Fruit fly (Drosophila melanogaster) whole organism, embryonic: Measurements from ENCODE around the gene CG31760.

Experiments
- Adf1 ChIP-seq: fragments of 200-800 bp; sonication (Bioruptor generic); IDR thresholded peaks from 2 replicates; pipeline ENCODE4 v1.3.6; 2022; ENCODE audit warnings: missing biosample characterization, missing genetic modification characterization
- Awh ChIP-seq: fragments of 200-800 bp; sonication (Bioruptor generic); IDR thresholded peaks from 2 replicates; pipeline ENCODE4, ENCODE4 v1.3.6; 2022; ENCODE audit warnings: missing biosample characterization, missing genetic modification characterization
- Bdp1 ChIP-seq: fragments of 200-800 bp; sonication (Bioruptor generic); optimal IDR thresholded peaks from 3 replicates; lab custom pipeline; 2016; ENCODE audit warnings: missing biosample characterization, missing genetic modification characterization
- Bgb ChIP-seq: fragments of 200-800 bp; sonication (Bioruptor generic); IDR thresholded peaks from 2 replicates; pipeline ENCODE4 v1.3.6; 2022; ENCODE audit warnings: missing biosample characterization, missing genetic modification characterization; ENCODE audit not compliant: partially characterized antibody
- CG10274 ChIP-seq: fragments of 200-800 bp; sonication (Bioruptor generic); optimal IDR thresholded peaks from 3 replicates; lab custom pipeline; 2017; ENCODE audit warnings: missing biosample characterization, mild to moderate bottlenecking, missing genetic modification characterization
- CG11560 ChIP-seq: fragments of 200-800 bp; sonication (Bioruptor generic); IDR thresholded peaks from 3 replicates; pipeline ENCODE4 v1.3.6; 2022; ENCODE audit warnings: missing biosample characterization, missing genetic modification characterization
- CG12299 ChIP-seq: fragments of 200-800 bp; sonication (Bioruptor generic); optimal IDR thresholded peaks from 2 replicates; lab custom pipeline; 2018; ENCODE audit warnings: missing biosample characterization, mild to moderate bottlenecking, missing genetic modification characterization
- CG12942 ChIP-seq: fragments of 200-800 bp; sonication (Bioruptor generic); optimal IDR thresholded peaks from 3 replicates; lab custom pipeline; 2016; ENCODE audit warnings: missing biosample characterization, missing genetic modification characterization
- CG14050 ChIP-seq: fragments of 200-800 bp; sonication (Bioruptor generic); IDR thresholded peaks from 3 replicates; pipeline ENCODE4 v1.3.6; 2022; ENCODE audit warnings: missing biosample characterization, missing genetic modification characterization
- CG15073 ChIP-seq: fragments of 200-800 bp; sonication (Bioruptor generic); optimal IDR thresholded peaks from 2 replicates; lab custom pipeline; 2016; ENCODE audit warnings: missing biosample characterization, missing genetic modification characterization
- CG17568 ChIP-seq: fragments of 200-800 bp; sonication (Bioruptor generic); optimal IDR thresholded peaks from 2 replicates; lab custom pipeline; 2018; ENCODE audit warnings: missing biosample characterization, mild to moderate bottlenecking, missing genetic modification characterization, moderate library complexity
- CG18262 ChIP-seq: fragments of 200-800 bp; optimal IDR thresholded peaks from 3 replicates; lab custom pipeline; 2019; ENCODE audit warnings: missing biosample characterization, mild to moderate bottlenecking, missing genetic modification characterization, moderate library complexity
- CG2129 ChIP-seq: fragments of 200-800 bp; sonication (Bioruptor generic); IDR thresholded peaks from 2 replicates; pipeline ENCODE4 v1.3.6; 2022; ENCODE audit warnings: missing biosample characterization, missing genetic modification characterization; ENCODE audit not compliant: partially characterized antibody
- CG2712 ChIP-seq: fragments of 200-800 bp; optimal IDR thresholded peaks from 3 replicates; lab custom pipeline; 2019; ENCODE audit warnings: missing biosample characterization, mild to moderate bottlenecking, missing genetic modification characterization, moderate library complexity
- CG31224 ChIP-seq: fragments of 200-800 bp; sonication (Bioruptor generic); IDR thresholded peaks from 2 replicates; pipeline ENCODE4 v1.3.6; 2022; ENCODE audit warnings: missing biosample characterization, missing genetic modification characterization
- CG33557 ChIP-seq: fragments of 200-800 bp; sonication (Bioruptor generic); optimal IDR thresholded peaks from 2 replicates; lab custom pipeline; 2019; ENCODE audit warnings: missing biosample characterization, mild to moderate bottlenecking, missing genetic modification characterization, moderate library complexity
- CG4854 ChIP-seq: fragments of 200-800 bp; sonication (Bioruptor generic); optimal IDR thresholded peaks from 2 replicates; lab custom pipeline; 2016; ENCODE audit warnings: missing biosample characterization, missing genetic modification characterization, inconsistent platforms
- CG5180 ChIP-seq: fragments of 200-800 bp; sonication (Bioruptor generic); optimal IDR thresholded peaks from 3 replicates; lab custom pipeline; 2017; ENCODE audit warnings: missing biosample characterization, missing genetic modification characterization, mild to moderate bottlenecking, moderate library complexity, missing genetic modification reagents
- CG5953 ChIP-seq: fragments of 200-800 bp; sonication (Bioruptor generic); IDR thresholded peaks from 2 replicates; pipeline ENCODE4 v1.3.6; 2022; ENCODE audit warnings: missing biosample characterization, missing genetic modification characterization
- CG9727 ChIP-seq: fragments of 200-800 bp; sonication (Bioruptor generic); optimal IDR thresholded peaks from 3 replicates; lab custom pipeline; 2017; ENCODE audit warnings: missing biosample characterization, mild to moderate bottlenecking, missing genetic modification characterization
- D19A ChIP-seq: fragments of 200-800 bp; optimal IDR thresholded peaks from 3 replicates; lab custom pipeline; 2019; ENCODE audit warnings: missing biosample characterization, mild to moderate bottlenecking, missing genetic modification characterization, moderate library complexity
- Dek ChIP-seq: fragments of 200-800 bp; sonication (Bioruptor generic); optimal IDR thresholded peaks from 3 replicates; lab custom pipeline; 2019; ENCODE audit warnings: missing biosample characterization, mild to moderate bottlenecking, missing genetic modification characterization, moderate library complexity
- Dip3 ChIP-seq: fragments of 200-800 bp; sonication (Bioruptor generic); optimal IDR thresholded peaks from 3 replicates; lab custom pipeline; 2016; ENCODE audit warnings: missing biosample characterization, missing genetic modification characterization
- ERR ChIP-seq: fragments of 200-800 bp; sonication (Bioruptor generic); optimal IDR thresholded peaks from 2 replicates; lab custom pipeline; 2016; ENCODE audit warnings: missing biosample characterization, missing genetic modification characterization
- Elba2 ChIP-seq: fragments of 200-800 bp; sonication (Bioruptor generic); optimal IDR thresholded peaks from 3 replicates; lab custom pipeline; 2016; ENCODE audit warnings: missing biosample characterization, missing genetic modification characterization
- HLH54F ChIP-seq: fragments of 200-800 bp; sonication (Bioruptor generic); optimal IDR thresholded peaks from 3 replicates; lab custom pipeline; 2016; ENCODE audit warnings: missing biosample characterization, missing genetic modification characterization
- Mrtf ChIP-seq: fragments of 200-800 bp; sonication (Bioruptor generic); IDR thresholded peaks from 3 replicates; pipeline ENCODE4 v1.3.6; 2022; ENCODE audit warnings: missing biosample characterization, missing genetic modification characterization
- Nf-YA ChIP-seq: fragments of 200-800 bp; sonication (Bioruptor generic); IDR thresholded peaks from 2 replicates; pipeline ENCODE4 v1.3.6; 2022; ENCODE audit warnings: missing biosample characterization, missing genetic modification characterization
- Opbp ChIP-seq: fragments of 200-800 bp; sonication (Bioruptor generic); IDR thresholded peaks from 3 replicates; pipeline ENCODE4 v1.3.6; 2022; ENCODE audit warnings: missing biosample characterization, missing genetic modification characterization; ENCODE audit not compliant: partially characterized antibody
- Stat92E ChIP-seq, 3 experiments: fragments of >200 bp in 2 of 3; fragments of 200-800 bp in 1 of 3; sonication (Bioruptor generic) in 1 of 3; optimal IDR thresholded peaks; 2 replicates each; lab custom pipeline; 2017 to 2019; ENCODE audit warnings: missing biosample characterization in 3 of 3, missing genetic modification characterization in 3 of 3, mild to moderate bottlenecking in 1 of 3, moderate library complexity in 1 of 3
- abd-A ChIP-seq: fragments of 200-800 bp; sonication (Bioruptor generic); optimal IDR thresholded peaks from 3 replicates; lab custom pipeline; 2019; ENCODE audit warnings: missing biosample characterization, mild to moderate bottlenecking, missing genetic modification characterization, moderate library complexity
- ara ChIP-seq: fragments of 200-800 bp; sonication (Bioruptor generic); IDR thresholded peaks from 2 replicates; pipeline ENCODE4 v1.3.6; 2022; ENCODE audit warnings: missing biosample characterization, missing genetic modification characterization
- ato ChIP-seq: fragments of 200-800 bp; sonication (Bioruptor generic); IDR thresholded peaks from 2 replicates; pipeline ENCODE4 v1.3.6; 2022; ENCODE audit warnings: missing biosample characterization, missing genetic modification characterization; ENCODE audit not compliant: partially characterized antibody
- bigmax ChIP-seq: fragments of 200-800 bp; sonication (Bioruptor generic); optimal IDR thresholded peaks from 2 replicates; lab custom pipeline; 2018; ENCODE audit warnings: missing biosample characterization, mild to moderate bottlenecking, missing genetic modification characterization
- cas ChIP-seq: fragments of 200-800 bp; sonication (Bioruptor generic); IDR thresholded peaks from 2 replicates; pipeline ENCODE4 v1.3.6; 2022; ENCODE audit warnings: missing biosample characterization, missing genetic modification characterization
- chm ChIP-seq: fragments of 200-800 bp; sonication (Bioruptor generic); IDR thresholded peaks from 2 replicates; pipeline ENCODE4 v1.3.6; 2022; ENCODE audit warnings: missing biosample characterization, missing genetic modification characterization
- ems ChIP-seq: fragments of 200-800 bp; sonication (Bioruptor generic); optimal IDR thresholded peaks from 3 replicates; lab custom pipeline; 2016; ENCODE audit warnings: missing biosample characterization, missing genetic modification characterization
- eve ChIP-seq, 2 experiments: fragments of >200 bp; optimal IDR thresholded peaks; 2 replicates each; lab custom pipeline; 2017; ENCODE audit warnings: missing biosample characterization in 2 of 2, missing genetic modification characterization in 2 of 2
- ewg ChIP-seq: fragments of 200-800 bp; sonication (Bioruptor generic); optimal IDR thresholded peaks from 3 replicates; lab custom pipeline; 2017; ENCODE audit warnings: mild to moderate bottlenecking, missing biosample characterization, missing genetic modification reagents, missing genetic modification characterization
- insv ChIP-seq, 2 experiments: fragments of 200-800 bp; sonication (Bioruptor generic); optimal IDR thresholded peaks; 3 replicates each; lab custom pipeline; 2016 to 2018; ENCODE audit warnings: missing biosample characterization in 2 of 2, missing genetic modification characterization in 2 of 2
- inv ChIP-seq: fragments of 200-800 bp; sonication (Bioruptor generic); IDR thresholded peaks from 2 replicates; pipeline ENCODE4 v1.3.6; 2022; ENCODE audit warnings: missing biosample characterization, missing genetic modification characterization; ENCODE audit not compliant: partially characterized antibody
- kah ChIP-seq: fragments of 200-800 bp; sonication (Bioruptor generic); optimal IDR thresholded peaks from 2 replicates; lab custom pipeline; 2018; ENCODE audit warnings: missing biosample characterization, mild to moderate bottlenecking, missing genetic modification characterization
- kni ChIP-seq: fragments of 200-800 bp; sonication (Bioruptor generic); optimal IDR thresholded peaks from 3 replicates; lab custom pipeline; 2017; ENCODE audit warnings: mild to moderate bottlenecking, missing biosample characterization, missing genetic modification reagents, missing genetic modification characterization
- lbe ChIP-seq: fragments of 200-800 bp; sonication (Bioruptor generic); optimal IDR thresholded peaks from 2 replicates; lab custom pipeline; 2016; ENCODE audit warnings: missing biosample characterization, mild to moderate bottlenecking, missing genetic modification characterization
- mirr ChIP-seq: fragments of 200-800 bp; sonication (Bioruptor generic); optimal IDR thresholded peaks from 3 replicates; lab custom pipeline; 2018; ENCODE audit warnings: missing biosample characterization, mild to moderate bottlenecking, missing genetic modification characterization
- oc ChIP-seq: fragments of 200-800 bp; sonication (Bioruptor generic); optimal IDR thresholded peaks from 2 replicates; lab custom pipeline; 2018; ENCODE audit warnings: missing biosample characterization, mild to moderate bottlenecking, missing genetic modification characterization, moderate library complexity
- scrt ChIP-seq: fragments of 200-800 bp; sonication (Bioruptor generic); optimal IDR thresholded peaks from 2 replicates; lab custom pipeline; 2018; ENCODE audit warnings: missing biosample characterization, mild to moderate bottlenecking, missing genetic modification characterization, moderate library complexity
- seq ChIP-seq: fragments of 200-800 bp; sonication (Bioruptor generic); IDR thresholded peaks from 2 replicates; pipeline ENCODE4 v1.3.6; 2022; ENCODE audit warnings: missing biosample characterization, missing genetic modification characterization
- sob ChIP-seq: fragments of 200-800 bp; sonication (Bioruptor generic); IDR thresholded peaks from 2 replicates; pipeline ENCODE4 v1.3.6; 2022; ENCODE audit warnings: missing biosample characterization, missing genetic modification characterization
- tna ChIP-seq: fragments of 200-800 bp; sonication (Bioruptor generic); IDR thresholded peaks from 2 replicates; pipeline ENCODE4 v1.3.6; 2022; ENCODE audit warnings: missing biosample characterization, missing genetic modification characterization; ENCODE audit not compliant: partially characterized antibody

The CG31760 gene

DNA sequence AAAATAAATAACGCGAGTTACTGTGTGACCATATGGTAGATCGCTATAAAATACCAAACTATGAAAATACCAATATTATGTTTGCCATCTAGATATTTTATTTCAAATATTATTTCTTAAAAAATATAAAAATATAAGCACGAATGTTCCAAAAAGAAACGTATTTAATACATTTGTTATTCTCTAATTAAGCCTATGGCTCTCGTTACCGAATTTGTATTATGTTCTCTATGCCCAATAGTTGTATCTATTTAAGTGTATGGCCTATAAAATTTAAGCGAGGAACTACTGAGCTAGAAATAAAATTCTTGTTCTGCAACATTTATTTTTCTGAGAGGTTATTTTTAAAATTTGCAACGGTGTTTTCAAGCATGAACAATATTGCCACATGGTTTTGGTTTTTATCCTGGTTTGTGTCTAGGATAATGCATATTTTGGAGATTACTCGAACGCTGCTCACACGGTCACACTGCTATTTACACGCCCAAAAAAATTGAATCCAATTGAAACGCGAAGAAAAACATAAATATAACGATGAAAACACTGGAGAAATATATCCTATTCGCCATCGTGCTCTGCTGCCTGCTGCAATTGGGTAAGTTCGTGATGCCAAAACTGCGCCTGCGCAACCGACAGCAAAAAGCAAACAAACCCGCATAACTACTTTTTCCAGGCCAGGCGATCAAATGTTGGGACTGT, 30.1 kb downstream of the CG31760 start, which contains the start of the genes CG6583 and crok (continued):
- no peak for TF ChIP-seq Mrtf (GFP tag; lab: Robert Waterston, UW)
- TF ChIP-seq mirr (GFP tag; lab: Kevin White, UChicago), result no peak
- no peak for TF ChIP-seq CG11560 (tag; lab: Robert Waterston, UW)
- TF ChIP-seq lbe (GFP tag; lab: Kevin White, UChicago), result no peak
- no peak for TF ChIP-seq CG9727
- TF ChIP-seq CG17568 (GFP tag; lab: Kevin White, UChicago), result no peak
- TF ChIP-seq bigmax (GFP tag; lab: Kevin White, UChicago), result no peak
- no peak for TF ChIP-seq Stat92E (GFP tag; optimal IDR thresholded peaks at IDR 0.05; lab: Kevin White, UChicago)
- no peak for TF ChIP-seq oc (tag; lab: Kevin White, UChicago)
- TF ChIP-seq abd-A (tag; lab: Kevin White, UChicago), result no peak
- no peak for TF ChIP-seq CG14050 (GFP tag; lab: Robert Waterston, UW)
- TF ChIP-seq HLH54F (GFP tag; lab: Kevin White, UChicago), result no peak
- no peak for TF ChIP-seq CG4854
- no peak for TF ChIP-seq CG2712 (tag; lab: Kevin White, UChicago)
- no peak for TF ChIP-seq CG2129 (GFP tag; lab: Robert Waterston, UW)
- no peak for TF ChIP-seq CG5953 (GFP tag; lab: Robert Waterston, UW)
- TF ChIP-seq ewg, result peak; percentile 63
- TF ChIP-seq ERR, result no peak
- no peak for TF ChIP-seq kah
- TF ChIP-seq CG12942 (GFP tag; lab: Kevin White, UChicago), result no peak
- TF ChIP-seq CG33557, result no peak
- no peak for TF ChIP-seq eve (GFP tag; optimal IDR thresholded peaks at IDR 0.05; lab: Kevin White, UChicago)
- TF ChIP-seq cas, result no peak
- TF ChIP-seq sob (GFP tag; lab: Robert Waterston, UW), result no peak
- TF ChIP-seq Nf-YA (GFP tag; lab: Robert Waterston, UW), result no peak
- TF ChIP-seq Bgb, result no peak
- TF ChIP-seq inv (GFP tag; lab: Robert Waterston, UW), result 0 out of 2 replicates have a peak, but pooled peaks have one; percentile 29
- TF ChIP-seq Bdp1, result no peak
- TF ChIP-seq seq (GFP tag; lab: Robert Waterston, UW), result no peak
- TF ChIP-seq insv (GFP tag; optimal IDR thresholded peaks at IDR 0.05; lab: Kevin White, UChicago), result peak in 1 of 2 experiments; percentile 5
- TF ChIP-seq CG12299 (tag; lab: Kevin White, UChicago), result no peak
- TF ChIP-seq ato (GFP tag; lab: Robert Waterston, UW), result no peak
- no peak for TF ChIP-seq CG31224 (GFP tag; lab: Robert Waterston, UW)
- peak; percentile 30 for TF ChIP-seq Dek (tag; lab: Kevin White, UChicago)
- TF ChIP-seq scrt (GFP tag; lab: Kevin White, UChicago), result no peak
- no peak for TF ChIP-seq D19A (tag; lab: Kevin White, UChicago)
- peak; percentile 95 for TF ChIP-seq Elba2
- TF ChIP-seq CG15073 (GFP tag; lab: Kevin White, UChicago), result no peak
- TF ChIP-seq CG10274 (GFP tag; lab: Kevin White, UChicago), result no peak
- TF ChIP-seq CG5180 (GFP tag; lab: Kevin White, UChicago), result no peak
- no peak for TF ChIP-seq tna (GFP tag; lab: Robert Waterston, UW)
- no peak for TF ChIP-seq ara
- TF ChIP-seq chm, result no peak
- TF ChIP-seq Dip3 (GFP tag; lab: Kevin White, UChicago), result no peak
- no peak for TF ChIP-seq CG18262 (tag; lab: Kevin White, UChicago)
- TF ChIP-seq Adf1 (GFP tag; lab: Robert Waterston, UW), result no peak
- no peak for TF ChIP-seq kni (GFP tag; lab: Kevin White, UChicago)
- no peak for TF ChIP-seq ems
- TF ChIP-seq Awh (GFP tag; lab: Robert Waterston, UW), result no peak
- no peak for TF ChIP-seq Opbp (GFP tag; lab: Robert Waterston, UW)
